Fruit fly (Drosophila melanogaster): ENCODE results near the gene CG13285.

DNA sequence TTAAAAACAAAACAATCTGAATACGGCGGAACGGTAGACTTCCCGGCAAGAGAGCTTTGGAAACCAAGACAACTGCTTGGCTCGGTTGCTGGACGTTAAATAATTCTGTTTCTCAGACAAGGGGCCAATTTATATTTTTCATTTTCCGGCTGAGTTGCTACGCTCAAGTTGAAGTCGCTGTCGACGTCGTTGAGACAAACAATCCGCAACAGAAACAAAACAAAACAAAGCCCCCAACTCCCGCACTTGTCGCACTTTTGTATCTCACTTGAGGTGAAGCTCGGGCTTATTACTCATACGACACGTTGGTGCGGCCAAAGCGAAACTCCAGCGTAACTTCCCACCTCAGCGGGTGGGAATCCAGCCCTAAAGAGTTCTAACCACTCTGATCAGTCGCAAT, at the start of gene CG13285:
- TF ChIP-seq CG8478 (optimal IDR thresholded peaks at IDR 0.05) (no peak), CTCF (optimal IDR thresholded peaks at IDR 0.05) (no peak)
